Worm (Caenorhabditis elegans) whole organism, L1 larva: ENCODE data around the gene Y43F8C.3.

Experiments used
- ama-1 ChIP-seq: fragments of 150-350 bp; optimal IDR thresholded peaks from 2 replicates; lab custom pipeline; 2014
- fos-1 ChIP-seq: fragments of 150-350 bp; optimal IDR thresholded peaks from 2 replicates; lab custom pipeline; 2014; ENCODE audit warnings: missing biosample characterization, missing genetic modification characterization
- snpc-4 ChIP-seq: fragments of 150-350 bp; optimal IDR thresholded peaks from 2 replicates; lab custom pipeline; 2014; ENCODE audit warnings: missing biosample characterization, missing genetic modification characterization
- unc-62 ChIP-seq: fragments of 150-350 bp; optimal IDR thresholded peaks from 2 replicates; lab custom pipeline; 2014; ENCODE audit warnings: missing biosample characterization, missing genetic modification reagents, missing genetic modification characterization
- zag-1 ChIP-seq: fragments of 150-350 bp; optimal IDR thresholded peaks from 2 replicates; lab custom pipeline; 2014; ENCODE audit warnings: missing biosample characterization, missing genetic modification characterization

DNA sequence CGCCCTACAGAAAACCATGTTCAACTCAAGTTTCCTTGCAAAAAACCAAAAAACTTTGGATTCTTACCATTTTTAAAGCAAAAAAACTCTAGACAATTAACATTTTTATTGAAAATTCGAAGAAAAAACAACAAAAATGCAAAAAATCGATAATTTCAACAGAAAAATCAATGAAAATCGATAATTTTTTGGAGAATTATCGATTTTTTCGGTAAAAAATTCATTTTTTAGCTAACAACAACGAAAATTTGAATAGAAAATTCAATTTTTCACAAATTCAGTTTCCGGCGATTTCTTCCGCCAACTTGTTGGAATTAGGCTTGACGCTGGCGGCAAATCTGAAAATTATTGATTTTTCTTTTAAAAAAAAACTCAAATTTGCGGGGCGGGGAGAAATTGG, 10.5 kb upstream of the Y43F8C.3 start:
- no peak for TF ChIP-seq unc-62 (GFP tag; lab: Kevin White, UChicago)
- no peak for TF ChIP-seq snpc-4 (tag; lab: Kevin White, UChicago)
- TF ChIP-seq ama-1 (lab: Kevin White, UChicago): no peak
- no peak for TF ChIP-seq zag-1 (tag; lab: Kevin White, UChicago)
- no peak for TF ChIP-seq fos-1
